Worm (Caenorhabditis elegans) whole organism, mixed stage, embryonic: ENCODE results near the gene atp-5.

Experiments
- M03D4.4 ChIP-seq: sonication (generic microtip); optimal IDR thresholded peaks from 2 replicates; lab custom pipeline; 2017; ENCODE audit warnings: mild to moderate bottlenecking, missing genetic modification characterization, missing compliant biosample characterization
- bed-3 ChIP-seq: fragments of 200-800 bp; sonication (Bioruptor generic); optimal IDR thresholded peaks from 3 replicates; lab custom pipeline; 2018; ENCODE audit warnings: mild to moderate bottlenecking, missing genetic modification characterization, moderate library complexity, missing compliant biosample characterization
- blmp-1 ChIP-seq: fragments of 150-350 bp; optimal IDR thresholded peaks from 2 replicates; lab custom pipeline; 2014; ENCODE audit warnings: missing biosample characterization, missing genetic modification characterization
- ceh-39 ChIP-seq: fragments of 150-350 bp; optimal IDR thresholded peaks from 2 replicates; lab custom pipeline; 2014; ENCODE audit warnings: missing biosample characterization, missing genetic modification characterization
- ceh-43 ChIP-seq: fragments of 200-800 bp; sonication (Bioruptor generic); optimal IDR thresholded peaks from 2 replicates; lab custom pipeline; 2018; ENCODE audit warnings: mild to moderate bottlenecking, missing genetic modification characterization, moderate library complexity, missing compliant biosample characterization
- ceh-83 ChIP-seq: fragments of 200-800 bp; sonication (Bioruptor generic); optimal IDR thresholded peaks from 2 replicates; lab custom pipeline; 2018; ENCODE audit warnings: mild to moderate bottlenecking, missing genetic modification characterization, missing compliant biosample characterization
- ces-1 ChIP-seq: fragments of 150-350 bp; optimal IDR thresholded peaks from 2 replicates; lab custom pipeline; 2014; ENCODE audit warnings: missing biosample characterization, missing genetic modification reagents, missing genetic modification characterization
- cnd-1 ChIP-seq: fragments of 200-800 bp; sonication (Bioruptor generic); optimal IDR thresholded peaks from 2 replicates; lab custom pipeline; 2018; ENCODE audit warnings: mild to moderate bottlenecking, missing genetic modification characterization, missing compliant biosample characterization
- drap-1 ChIP-seq: fragments of 200-800 bp; sonication (Bioruptor generic); optimal IDR thresholded peaks from 3 replicates; lab custom pipeline; 2018; ENCODE audit warnings: mild to moderate bottlenecking, missing genetic modification characterization, missing compliant biosample characterization
- elt-1 ChIP-seq: sonication (generic microtip); optimal IDR thresholded peaks from 2 replicates; lab custom pipeline; 2017; ENCODE audit warnings: missing genetic modification characterization, mild to moderate bottlenecking, missing compliant biosample characterization, antibody characterized with exemption, moderate library complexity, borderline replicate concordance; ENCODE audit not compliant: insufficient read depth
- ham-2 ChIP-seq: fragments of 200-800 bp; sonication (Bioruptor generic); optimal IDR thresholded peaks from 2 replicates; lab custom pipeline; 2018; ENCODE audit warnings: mild to moderate bottlenecking, missing genetic modification characterization, missing compliant biosample characterization
- hlh-1 ChIP-seq: fragments of 150-350 bp; optimal IDR thresholded peaks from 2 replicates; lab custom pipeline; 2014; ENCODE audit warnings: missing biosample characterization, missing genetic modification reagents, missing genetic modification characterization
- lin-13 ChIP-seq: fragments of 150-350 bp; optimal IDR thresholded peaks from 2 replicates; lab custom pipeline; 2014; ENCODE audit warnings: missing biosample characterization, missing genetic modification characterization
- lin-32 ChIP-seq: fragments of 200-800 bp; sonication (Bioruptor generic); optimal IDR thresholded peaks from 2 replicates; lab custom pipeline; 2018; ENCODE audit warnings: mild to moderate bottlenecking, missing genetic modification characterization, missing compliant biosample characterization
- lsy-2 ChIP-seq: fragments of 150-350 bp; optimal IDR thresholded peaks from 2 replicates; lab custom pipeline; 2014; ENCODE audit warnings: missing biosample characterization, missing genetic modification characterization
- mep-1 ChIP-seq: fragments of 150-350 bp; optimal IDR thresholded peaks from 2 replicates; lab custom pipeline; 2017; ENCODE audit warnings: missing biosample characterization, missing genetic modification reagents, missing genetic modification characterization, inconsistent platforms
- mls-2 ChIP-seq: sonication (generic microtip); optimal IDR thresholded peaks from 2 replicates; lab custom pipeline; 2016; ENCODE audit warnings: mild to moderate bottlenecking, missing genetic modification characterization, moderate library complexity, missing compliant biosample characterization
- nhr-12 ChIP-seq: fragments of 150-350 bp; optimal IDR thresholded peaks from 2 replicates; lab custom pipeline; 2014; ENCODE audit warnings: missing biosample characterization, missing genetic modification characterization
- nhr-2 ChIP-seq: fragments of 150-350 bp; optimal IDR thresholded peaks from 2 replicates; lab custom pipeline; 2014; ENCODE audit warnings: missing biosample characterization, missing genetic modification characterization
- nhr-237 ChIP-seq: fragments of 150-350 bp; optimal IDR thresholded peaks from 2 replicates; lab custom pipeline; 2014; ENCODE audit warnings: missing biosample characterization, missing genetic modification characterization
- nhr-28 ChIP-seq: fragments of 150-350 bp; optimal IDR thresholded peaks from 2 replicates; lab custom pipeline; 2014; ENCODE audit warnings: missing biosample characterization, missing genetic modification characterization
- nhr-76 ChIP-seq: sonication (generic microtip); optimal IDR thresholded peaks from 2 replicates; lab custom pipeline; 2017; ENCODE audit warnings: missing biosample characterization, missing genetic modification characterization
- pha-4 ChIP-seq: fragments of 150-350 bp; optimal IDR thresholded peaks from 2 replicates; lab custom pipeline; 2018; ENCODE audit warnings: missing biosample characterization, missing genetic modification reagents, missing genetic modification characterization
- sem-2 ChIP-seq: fragments of 200-800 bp; sonication (Bioruptor generic); optimal IDR thresholded peaks from 2 replicates; lab custom pipeline; 2018; ENCODE audit warnings: mild to moderate bottlenecking, missing genetic modification characterization, missing compliant biosample characterization
- snpc-4 ChIP-seq: fragments of 150-350 bp; optimal IDR thresholded peaks from 2 replicates; lab custom pipeline; 2014; ENCODE audit warnings: missing biosample characterization, missing genetic modification characterization
- sptf-1 ChIP-seq: sonication (generic microtip); optimal IDR thresholded peaks from 2 replicates; lab custom pipeline; 2017; ENCODE audit warnings: mild to moderate bottlenecking, missing genetic modification characterization, moderate library complexity, missing compliant biosample characterization
- tbx-8 ChIP-seq: fragments of 200-800 bp; sonication (Bioruptor generic); optimal IDR thresholded peaks from 2 replicates; lab custom pipeline; 2018; ENCODE audit warnings: mild to moderate bottlenecking, missing genetic modification characterization, moderate library complexity, missing compliant biosample characterization
- unc-120 ChIP-seq: sonication (generic microtip); optimal IDR thresholded peaks from 2 replicates; lab custom pipeline; 2017; ENCODE audit warnings: missing genetic modification characterization, missing compliant biosample characterization; ENCODE audit not compliant: poor library complexity, severe bottlenecking
- unc-39 ChIP-seq: fragments of 150-350 bp; optimal IDR thresholded peaks from 2 replicates; lab custom pipeline; 2014; ENCODE audit warnings: missing biosample characterization, missing genetic modification characterization
- unc-62 ChIP-seq: fragments of 150-350 bp; optimal IDR thresholded peaks from 2 replicates; lab custom pipeline; 2014; ENCODE audit warnings: missing biosample characterization, missing genetic modification reagents, missing genetic modification characterization
- zip-8 ChIP-seq: fragments of 150-350 bp; optimal IDR thresholded peaks from 2 replicates; lab custom pipeline; 2014; ENCODE audit warnings: missing biosample characterization, missing genetic modification characterization
- ztf-11 ChIP-seq: fragments of 150-350 bp; optimal IDR thresholded peaks from 2 replicates; lab custom pipeline; 2014; ENCODE audit warnings: missing biosample characterization, missing genetic modification characterization

The atp-5 gene

DNA sequence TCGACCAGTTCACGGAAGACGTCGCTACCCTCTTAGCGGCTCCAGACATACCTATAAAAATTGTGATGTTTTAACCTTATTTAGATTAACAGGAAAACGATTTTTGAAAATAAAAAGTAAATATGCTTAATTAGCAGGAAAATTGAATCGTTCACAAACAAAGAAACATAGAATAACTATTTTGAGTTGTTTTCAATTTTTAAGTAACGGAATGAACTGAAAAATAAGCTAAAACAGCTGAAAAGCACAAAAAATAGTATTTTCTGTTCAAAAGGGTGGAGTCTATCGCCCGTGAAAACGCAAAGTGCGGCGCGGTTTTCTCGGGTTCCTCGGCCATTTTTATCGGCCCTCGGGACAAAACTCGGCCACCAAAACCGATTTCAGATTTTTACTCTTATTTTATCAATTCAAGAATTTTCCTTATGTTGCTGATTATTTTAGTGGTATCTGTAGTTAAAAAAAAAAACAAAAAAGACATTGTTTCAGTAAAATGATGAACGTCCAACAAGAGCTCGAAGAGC is at the start of gene atp-5, which contains the start of gene lmtr-3:
Gene atp-5 (minus strand): TSS at position 51 of the 521 bp plus-strand sequence.
Gene lmtr-3 (plus strand): TSS at position 370 of the 521 bp plus-strand sequence.
- TF ChIP-seq unc-120 (tag; lab: Kevin White, UChicago) (no peak), sem-2 (GFP tag; lab: Kevin White, UChicago) (no peak), mep-1 (tag; lab: Kevin White, UChicago) (peak; percentile 48), pha-4 (tag; lab: Kevin White, UChicago) (no peak), lsy-2 (tag; lab: Kevin White, UChicago) (peak; percentile 33), unc-62 (no peak), mls-2 (no peak), sptf-1 (tag; lab: Kevin White, UChicago) (peak; percentile 12), drap-1 (GFP tag; lab: Kevin White, UChicago) (no peak), zip-8 (no peak), ceh-43 (no peak), nhr-12 (tag; lab: Kevin White, UChicago) (no peak), cnd-1 (tag; lab: Kevin White, UChicago) (no peak), M03D4.4 (tag; lab: Kevin White, UChicago) (no peak), tbx-8 (GFP tag; lab: Kevin White, UChicago) (no peak), nhr-76 (tag; lab: Kevin White, UChicago) (no peak), ztf-11 (no peak), unc-39 (no peak), ces-1 (GFP tag; lab: Kevin White, UChicago) (no peak), ham-2 (no peak), bed-3 (GFP tag; lab: Kevin White, UChicago) (no peak), lin-32 (GFP tag; lab: Kevin White, UChicago) (no peak), ceh-39 (tag; lab: Kevin White, UChicago) (peak; percentile 15), blmp-1 (no peak), lin-13 (tag; lab: Kevin White, UChicago) (no peak), hlh-1 (tag; lab: Kevin White, UChicago) (peak; percentile 8), nhr-28 (tag; lab: Kevin White, UChicago) (no peak), nhr-237 (tag; lab: Kevin White, UChicago) (no peak)

DNA sequence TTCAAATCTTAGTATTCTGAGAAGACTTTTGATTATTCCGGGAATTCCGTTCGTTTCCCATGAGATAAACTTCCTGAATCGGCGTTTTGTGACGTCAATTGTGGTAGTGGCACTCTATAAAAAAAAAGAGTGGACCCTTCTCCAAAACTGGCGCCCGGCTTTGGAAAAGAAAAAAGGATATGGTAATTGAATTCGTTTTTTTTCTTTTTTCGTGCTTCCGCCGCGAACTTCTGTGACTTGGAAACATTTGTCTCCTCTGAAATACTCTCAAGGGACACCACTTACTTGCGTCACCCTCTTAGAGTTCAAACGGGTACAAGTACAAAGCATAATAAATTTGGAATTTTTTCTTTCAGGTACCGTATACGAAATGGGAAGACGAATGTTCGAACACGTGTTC is 49.0 kb upstream of the atp-5 start:
- TF ChIP-seq unc-62: no peak
- no peak for TF ChIP-seq nhr-76 (tag; lab: Kevin White, UChicago)
- TF ChIP-seq nhr-28 (tag; lab: Kevin White, UChicago): no peak
- no peak for TF ChIP-seq lin-13 (tag; lab: Kevin White, UChicago)
- no peak for TF ChIP-seq pha-4 (tag; lab: Kevin White, UChicago)
- no peak for TF ChIP-seq ceh-43
- no peak for TF ChIP-seq unc-39
- no peak for TF ChIP-seq ztf-11
- TF ChIP-seq nhr-2 (tag; lab: Kevin White, UChicago): no peak
- no peak for TF ChIP-seq tbx-8 (GFP tag; lab: Kevin White, UChicago)
- no peak for TF ChIP-seq lin-32 (GFP tag; lab: Kevin White, UChicago)

DNA sequence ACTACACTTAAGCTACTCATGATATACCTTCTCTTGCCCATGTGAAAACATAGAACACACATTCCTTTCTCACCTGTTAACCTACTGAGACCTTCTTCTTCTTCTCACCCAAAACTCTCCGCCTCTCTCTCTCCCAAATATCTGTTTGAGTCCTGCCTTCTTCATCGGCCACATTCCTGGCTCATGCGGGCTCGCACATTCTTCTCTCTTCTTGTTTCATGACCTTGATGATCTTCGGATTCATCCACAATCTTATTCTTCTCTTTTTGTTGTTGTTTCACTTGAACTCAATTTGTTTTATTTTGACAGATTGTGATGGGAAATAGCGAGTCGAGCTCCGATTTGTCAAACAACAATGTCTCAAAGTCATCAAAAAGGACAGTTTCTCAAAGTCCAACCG is 48.2 kb upstream of the atp-5 start, which contains the start of gene T19C4.5:
Gene T19C4.5 (plus strand): TSS at position 308 of the 400 bp plus-strand sequence.
- no peak for TF ChIP-seq ceh-43
- TF ChIP-seq blmp-1: no peak
- TF ChIP-seq unc-62: no peak
- TF ChIP-seq nhr-76 (tag; lab: Kevin White, UChicago): no peak
- TF ChIP-seq zip-8: no peak
- TF ChIP-seq lin-32 (GFP tag; lab: Kevin White, UChicago): no peak
- no peak for TF ChIP-seq ces-1 (GFP tag; lab: Kevin White, UChicago)
- TF ChIP-seq ceh-83: no peak

- TF ChIP-seq sptf-1 (tag; lab: Kevin White, UChicago) (no peak), zip-8 (no peak), M03D4.4 (tag; lab: Kevin White, UChicago) (no peak), elt-1 (no peak), nhr-2 (tag; lab: Kevin White, UChicago) (no peak), lsy-2 (tag; lab: Kevin White, UChicago) (no peak), ceh-43 (no peak), snpc-4 (tag; lab: Kevin White, UChicago) (no peak)
Observed at ce11 chrV:11170564-11171329, 47.1 kb upstream of the atp-5 start.
